Worm (Caenorhabditis elegans): Measurements from ENCODE around the gene nhr-76.

ce11 chrIV:619766-620165 is 7.6 kb upstream of the nhr-76 start:
- no peak for TF ChIP-seq lsy-2 (tag; optimal IDR thresholded peaks at IDR 0.05)
- TF ChIP-seq flh-1 (GFP tag; optimal IDR thresholded peaks at IDR 0.05), result no peak
- no peak for TF ChIP-seq lin-13 (tag; optimal IDR thresholded peaks at IDR 0.05)
- TF ChIP-seq ztf-11 (tag; optimal IDR thresholded peaks at IDR 0.05), result no peak
- no peak for TF ChIP-seq nhr-76 (tag; optimal IDR thresholded peaks at IDR 0.05)
- TF ChIP-seq nhr-237 (tag; optimal IDR thresholded peaks at IDR 0.05), result no peak
- TF ChIP-seq snpc-4 (tag; optimal IDR thresholded peaks at IDR 0.05), result no peak
- no peak for TF ChIP-seq unc-62 (GFP tag; optimal IDR thresholded peaks at IDR 0.05)
- no peak for TF ChIP-seq elt-3 (tag; optimal IDR thresholded peaks at IDR 0.05)
- TF ChIP-seq unc-120 (tag; optimal IDR thresholded peaks at IDR 0.05; ENCODE audit: poor library complexity, severe bottlenecking), result no peak
